Fruit fly (Drosophila melanogaster) whole organism, embryonic: ENCODE data around the gene CG33111.

ENCODE experiments used
- Atf-2 ChIP-seq: fragments of 200-800 bp; sonication (Bioruptor generic); optimal IDR thresholded peaks from 2 replicates; lab custom pipeline; 2016; ENCODE audit warnings: missing biosample characterization, missing genetic modification characterization
- B-H2 ChIP-seq: fragments of 200-800 bp; sonication (Bioruptor generic); optimal IDR thresholded peaks from 2 replicates; lab custom pipeline; 2018; ENCODE audit warnings: missing biosample characterization, mild to moderate bottlenecking, missing genetic modification characterization
- C15 ChIP-seq: fragments of 200-800 bp; sonication (Bioruptor generic); IDR thresholded peaks from 3 replicates; pipeline ENCODE4 v1.3.6; 2022; ENCODE audit warnings: missing biosample characterization, missing genetic modification characterization
- CG10543 ChIP-seq: fragments of 200-800 bp; sonication (Bioruptor generic); optimal IDR thresholded peaks from 3 replicates; lab custom pipeline; 2017; ENCODE audit warnings: missing biosample characterization, mild to moderate bottlenecking, missing genetic modification characterization, moderate library complexity
- CG13624 ChIP-seq: fragments of 200-800 bp; sonication (Bioruptor generic); optimal IDR thresholded peaks from 2 replicates; lab custom pipeline; 2016; ENCODE audit warnings: missing biosample characterization, missing genetic modification characterization
- CG14441 ChIP-seq: fragments of 200-800 bp; sonication (Bioruptor generic); IDR thresholded peaks from 2 replicates; pipeline ENCODE4 v1.3.6; 2022; ENCODE audit warnings: missing biosample characterization, missing genetic modification characterization
- CG18476 ChIP-seq: fragments of 200-800 bp; sonication (Bioruptor generic); optimal IDR thresholded peaks from 2 replicates; lab custom pipeline; 2016; ENCODE audit warnings: missing biosample characterization, mild to moderate bottlenecking, missing genetic modification characterization
- CG18619 ChIP-seq: fragments of 200-800 bp; sonication (Bioruptor generic); optimal IDR thresholded peaks from 3 replicates; lab custom pipeline; 2017; ENCODE audit warnings: missing biosample characterization, mild to moderate bottlenecking, missing genetic modification characterization
- CG2875 ChIP-seq: fragments of 200-800 bp; sonication (Bioruptor generic); optimal IDR thresholded peaks from 2 replicates; lab custom pipeline; 2017; ENCODE audit warnings: missing biosample characterization, mild to moderate bottlenecking, missing genetic modification characterization, missing genetic modification reagents
- CG31441 ChIP-seq: fragments of 200-800 bp; sonication (Bioruptor generic); IDR thresholded peaks from 2 replicates; pipeline ENCODE4 v1.3.6; 2022; ENCODE audit warnings: missing biosample characterization, missing genetic modification characterization
- CG3163 ChIP-seq: fragments of 200-800 bp; sonication (Bioruptor generic); optimal IDR thresholded peaks from 3 replicates; lab custom pipeline; 2016; ENCODE audit warnings: missing biosample characterization, missing genetic modification characterization
- CG33557 ChIP-seq: fragments of 200-800 bp; sonication (Bioruptor generic); optimal IDR thresholded peaks from 2 replicates; lab custom pipeline; 2019; ENCODE audit warnings: missing biosample characterization, mild to moderate bottlenecking, missing genetic modification characterization, moderate library complexity
- CG34422 ChIP-seq: fragments of 200-800 bp; sonication (Bioruptor generic); IDR thresholded peaks from 3 replicates; pipeline ENCODE4 v1.3.6; 2022; ENCODE audit warnings: missing biosample characterization, missing genetic modification characterization
- CG6689 ChIP-seq: fragments of 200-800 bp; sonication (Bioruptor generic); IDR thresholded peaks from 2 replicates; pipeline ENCODE4 v1.3.6; 2022; ENCODE audit warnings: missing biosample characterization, missing genetic modification characterization
- CG7786 ChIP-seq: fragments of 200-800 bp; sonication (Bioruptor generic); optimal IDR thresholded peaks from 2 replicates; lab custom pipeline; 2016; ENCODE audit warnings: missing biosample characterization, missing genetic modification characterization
- CG7987 ChIP-seq: fragments of 200-800 bp; sonication (Bioruptor generic); optimal IDR thresholded peaks from 2 replicates; lab custom pipeline; 2018; ENCODE audit warnings: missing biosample characterization, mild to moderate bottlenecking, missing genetic modification characterization, moderate library complexity
- CG8290 ChIP-seq, 3 experiments: fragments of 200-800 bp; sonication (Bioruptor generic); optimal IDR thresholded peaks; 2 replicates each; lab custom pipeline; 2016 to 2019; ENCODE audit warnings: missing biosample characterization in 3 of 3, missing genetic modification characterization in 3 of 3, mild to moderate bottlenecking in 2 of 3, moderate library complexity in 1 of 3
- CG8765 ChIP-seq: fragments of 200-800 bp; sonication (Bioruptor generic); IDR thresholded peaks from 2 replicates; pipeline ENCODE4 v1.3.6; 2022; ENCODE audit warnings: missing biosample characterization, missing genetic modification characterization
- CG8924 ChIP-seq: fragments of 200-800 bp; optimal IDR thresholded peaks from 3 replicates; lab custom pipeline; 2019; ENCODE audit warnings: missing biosample characterization, mild to moderate bottlenecking, missing genetic modification characterization, moderate library complexity
- CG9215 ChIP-seq: fragments of 200-800 bp; sonication (Bioruptor generic); IDR thresholded peaks from 2 replicates; pipeline ENCODE4 v1.3.6; 2022; ENCODE audit warnings: missing biosample characterization, missing genetic modification characterization
- CHES-1-like ChIP-seq: fragments of 200-800 bp; sonication (Bioruptor generic); optimal IDR thresholded peaks from 2 replicates; lab custom pipeline; 2016; ENCODE audit warnings: missing biosample characterization, missing genetic modification characterization
- CoRest ChIP-seq: fragments of 200-800 bp; sonication (Bioruptor generic); optimal IDR thresholded peaks from 3 replicates; lab custom pipeline; 2018; ENCODE audit warnings: missing biosample characterization, mild to moderate bottlenecking, missing genetic modification characterization, moderate library complexity
- D ChIP-seq, 2 experiments: fragments of 200-800 bp in 1 of 2; fragments of >200 bp in 1 of 2; sonication (Bioruptor generic) in 1 of 2; optimal IDR thresholded peaks; 2 replicates in 1 of 2; 3 replicates in 1 of 2; lab custom pipeline; 2017; ENCODE audit warnings: mild to moderate bottlenecking in 1 of 2, missing biosample characterization in 1 of 2, missing genetic modification characterization in 1 of 2, missing genetic modification reagents in 1 of 2
- Deaf1 ChIP-seq: fragments of 200-800 bp; optimal IDR thresholded peaks from 3 replicates; lab custom pipeline; 2019; ENCODE audit warnings: missing biosample characterization, mild to moderate bottlenecking, missing genetic modification characterization, moderate library complexity
- Doc2 ChIP-seq: fragments of 200-800 bp; sonication (Bioruptor generic); IDR thresholded peaks from 2 replicates; pipeline ENCODE4 v1.3.6; 2022; ENCODE audit warnings: missing biosample characterization, missing genetic modification characterization
- Ets65A ChIP-seq: fragments of 200-800 bp; sonication (Bioruptor generic); peaks from one replicate; lab custom pipeline; 2016; ENCODE audit warnings: missing biosample characterization, missing genetic modification characterization
- Gug ChIP-seq: fragments of 200-800 bp; sonication (Bioruptor generic); IDR thresholded peaks from 4 replicates; pipeline ENCODE4 v1.3.6; 2022; ENCODE audit warnings: missing biosample characterization, missing genetic modification characterization
- H2.0 ChIP-seq: fragments of 200-800 bp; sonication (Bioruptor generic); IDR thresholded peaks from 2 replicates; pipeline ENCODE4 v1.3.6; 2022; ENCODE audit warnings: missing biosample characterization, missing genetic modification characterization
- Jarid2 ChIP-seq: fragments of 200-800 bp; sonication (Bioruptor generic); optimal IDR thresholded peaks from 3 replicates; lab custom pipeline; 2017; ENCODE audit warnings: mild to moderate bottlenecking, missing biosample characterization, missing genetic modification reagents, missing genetic modification characterization
- Kr ChIP-seq: fragments of 200-800 bp; sonication (Bioruptor generic); optimal IDR thresholded peaks from 2 replicates; lab custom pipeline; 2017; ENCODE audit warnings: missing biosample characterization, mild to moderate bottlenecking, missing genetic modification characterization
- MTF-1 ChIP-seq: fragments of 200-800 bp; sonication (Bioruptor generic); optimal IDR thresholded peaks from 2 replicates; lab custom pipeline; 2018; ENCODE audit warnings: missing biosample characterization, mild to moderate bottlenecking, missing genetic modification characterization, borderline replicate concordance
- Opbp ChIP-seq: fragments of 200-800 bp; sonication (Bioruptor generic); IDR thresholded peaks from 3 replicates; pipeline ENCODE4 v1.3.6; 2022; ENCODE audit warnings: missing biosample characterization, missing genetic modification characterization; ENCODE audit not compliant: partially characterized antibody
- Ravus ChIP-seq: fragments of 200-800 bp; sonication (Bioruptor generic); IDR thresholded peaks from 2 replicates; pipeline ENCODE4 v1.3.6; 2022; ENCODE audit warnings: missing biosample characterization, missing genetic modification characterization
- al ChIP-seq: fragments of 200-800 bp; sonication (Bioruptor generic); IDR thresholded peaks from 2 replicates; pipeline ENCODE4 v1.3.6; 2022; ENCODE audit warnings: missing biosample characterization, missing genetic modification characterization
- ase ChIP-seq: fragments of 200-800 bp; sonication (Bioruptor generic); IDR thresholded peaks from 3 replicates; pipeline ENCODE4 v1.3.6; 2022; ENCODE audit warnings: missing biosample characterization, missing genetic modification characterization
- btn ChIP-seq: fragments of 200-800 bp; sonication (Bioruptor generic); optimal IDR thresholded peaks from 2 replicates; lab custom pipeline; 2016; ENCODE audit warnings: missing biosample characterization, missing genetic modification characterization
- dysf ChIP-seq: fragments of 200-800 bp; sonication (Bioruptor generic); IDR thresholded peaks from 3 replicates; pipeline ENCODE4 v1.3.6; 2022; ENCODE audit warnings: missing biosample characterization, missing genetic modification characterization
- ems ChIP-seq: fragments of 200-800 bp; sonication (Bioruptor generic); optimal IDR thresholded peaks from 3 replicates; lab custom pipeline; 2016; ENCODE audit warnings: missing biosample characterization, missing genetic modification characterization
- esg ChIP-seq: fragments of 200-800 bp; sonication (Bioruptor generic); conservative IDR thresholded peaks from 2 replicates; pipeline ENCODE4 v1.3.6; 2022; ENCODE audit warnings: missing biosample characterization, missing genetic modification characterization
- gsb ChIP-seq: fragments of 200-800 bp; sonication (Bioruptor generic); IDR thresholded peaks from 2 replicates; pipeline ENCODE4 v1.3.6; 2022; ENCODE audit warnings: missing biosample characterization, missing genetic modification characterization
- ind ChIP-seq: fragments of 200-800 bp; sonication (Bioruptor generic); optimal IDR thresholded peaks from 3 replicates; lab custom pipeline; 2016; ENCODE audit warnings: missing biosample characterization, missing genetic modification characterization
- jumu ChIP-seq: fragments of 200-800 bp; sonication (Bioruptor generic); optimal IDR thresholded peaks from 3 replicates; lab custom pipeline; 2016; ENCODE audit warnings: missing biosample characterization, missing genetic modification characterization
- luna ChIP-seq: fragments of 200-800 bp; sonication (Bioruptor generic); optimal IDR thresholded peaks from 2 replicates; lab custom pipeline; 2016; ENCODE audit warnings: missing biosample characterization, missing genetic modification characterization
- psq ChIP-seq: fragments of 200-800 bp; sonication (Bioruptor generic); optimal IDR thresholded peaks from 2 replicates; lab custom pipeline; 2017; ENCODE audit warnings: missing biosample characterization, missing genetic modification characterization
- ranshi ChIP-seq: fragments of 200-800 bp; sonication (Bioruptor generic); IDR thresholded peaks from 2 replicates; pipeline ENCODE4 v1.3.6; 2022; ENCODE audit warnings: missing biosample characterization, missing genetic modification characterization
- stwl ChIP-seq: fragments of 200-800 bp; sonication (Bioruptor generic); optimal IDR thresholded peaks from 3 replicates; lab custom pipeline; 2018; ENCODE audit warnings: missing biosample characterization, mild to moderate bottlenecking, missing genetic modification characterization, moderate library complexity
- unc-4 ChIP-seq: fragments of 200-800 bp; sonication (Bioruptor generic); IDR thresholded peaks from 2 replicates; pipeline ENCODE4 v1.3.6; 2022; ENCODE audit warnings: missing biosample characterization, missing genetic modification characterization; ENCODE audit not compliant: partially characterized antibody
- vfl ChIP-seq: fragments of 200-800 bp; sonication (Bioruptor generic); optimal IDR thresholded peaks from 2 replicates; lab custom pipeline; 2016; ENCODE audit warnings: missing biosample characterization, missing genetic modification characterization
- wor ChIP-seq: fragments of 200-800 bp; sonication (Bioruptor generic); IDR thresholded peaks from 2 replicates; pipeline ENCODE4 v1.3.6; 2022; ENCODE audit warnings: missing biosample characterization, missing genetic modification characterization
- zfh2 ChIP-seq: fragments of 200-800 bp; sonication (Bioruptor generic); optimal IDR thresholded peaks from 2 replicates; lab custom pipeline; 2016; ENCODE audit warnings: missing biosample characterization, missing genetic modification characterization

CG33111 gene

DNA sequence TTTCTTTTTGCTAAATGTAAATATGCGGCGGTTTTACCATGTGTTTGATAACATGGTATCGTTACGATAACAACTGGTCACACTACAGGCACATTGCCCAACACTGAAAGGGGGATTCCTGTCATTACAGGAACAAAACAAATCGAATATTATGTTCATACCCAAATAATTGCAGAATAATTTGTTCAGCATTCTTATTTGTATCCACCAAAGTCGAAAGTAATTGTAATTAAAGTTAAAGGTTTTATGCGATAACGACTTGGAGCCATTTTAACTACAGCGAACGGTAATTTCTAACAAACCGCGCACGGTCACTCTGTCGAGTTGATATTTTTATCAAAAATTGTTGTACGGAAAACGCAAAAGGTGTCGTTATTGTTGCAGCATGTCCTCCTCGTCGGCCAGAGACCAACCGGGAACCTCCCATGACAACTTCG is 51.6 kb downstream of the CG33111 start, which contains the start of the genes CG10214 and CG10375 (continued):
- TF ChIP-seq H2.0 = peak; percentile 55
- peak; percentile 72 for TF ChIP-seq CG8924
- TF ChIP-seq CG8765 (GFP tag; lab: Robert Waterston, UW) = 0 out of 2 replicates have a peak, but pooled peaks have one; percentile 29
- peak; percentile 53 for TF ChIP-seq B-H2 (GFP tag; lab: Kevin White, UChicago)
- TF ChIP-seq dysf (GFP tag; lab: Robert Waterston, UW) = peak; percentile 64
- TF ChIP-seq CG33557 (GFP tag; lab: Kevin White, UChicago) = peak; percentile 49
- peak; percentile 58 for TF ChIP-seq psq (GFP tag; lab: Kevin White, UChicago)
- peak; percentile 84 for TF ChIP-seq jumu (GFP tag; lab: Kevin White, UChicago)
- TF ChIP-seq Atf-2 (GFP tag; lab: Kevin White, UChicago) = peak; percentile 10
- 0 out of 3 replicates have a peak, but pooled peaks have one; percentile 11 for TF ChIP-seq ase (GFP tag; lab: Robert Waterston, UW)
- TF ChIP-seq CoRest (tag; lab: Kevin White, UChicago) = peak; percentile 70
- TF ChIP-seq CG7987 (GFP tag; lab: Kevin White, UChicago) = peak; percentile 64
- peak; percentile 90 for TF ChIP-seq CHES-1-like (GFP tag; lab: Kevin White, UChicago)
- TF ChIP-seq CG14441 (GFP tag; lab: Robert Waterston, UW) = peak; percentile 68
- peak; percentile 18 for TF ChIP-seq luna (GFP tag; lab: Kevin White, UChicago)
- TF ChIP-seq CG3163 (GFP tag; lab: Kevin White, UChicago) = peak; percentile 47
- peak; percentile 7; the same call in 1 of the 3 replicates for TF ChIP-seq Opbp
- TF ChIP-seq zfh2 (GFP tag; lab: Kevin White, UChicago) = peak; percentile 82
- peak; percentile 44; the same call in 1 of the 2 replicates for TF ChIP-seq wor (GFP tag; lab: Robert Waterston, UW)
- peak; percentile 88 for TF ChIP-seq stwl (tag; lab: Kevin White, UChicago)
- TF ChIP-seq C15 (GFP tag; lab: Robert Waterston, UW) = no peak
- no peak for TF ChIP-seq D (optimal IDR thresholded peaks at IDR 0.05; lab: Kevin White, UChicago)
- TF ChIP-seq D (GFP tag; optimal IDR thresholded peaks at IDR 0.05; lab: Kevin White, UChicago) = no peak
- peak; percentile 50 for TF ChIP-seq btn (GFP tag; lab: Kevin White, UChicago)
- peak; percentile 46 for TF ChIP-seq CG18476 (GFP tag; lab: Kevin White, UChicago)
- peak; percentile 81 for TF ChIP-seq CG7786
- peak; percentile 43 for TF ChIP-seq CG2875 (GFP tag; lab: Kevin White, UChicago)
- TF ChIP-seq vfl (GFP tag; lab: Kevin White, UChicago) = peak; percentile 69
- TF ChIP-seq CG34422 (GFP tag; lab: Robert Waterston, UW) = peak; percentile 34; the same call in 1 of the 3 replicates
- no peak for TF ChIP-seq MTF-1 (GFP tag; lab: Kevin White, UChicago)
- TF ChIP-seq ranshi (GFP tag; lab: Robert Waterston, UW) = peak; percentile 36; the same call in 1 of the 2 replicates
- 0 out of 2 replicates have a peak, but pooled peaks have one; percentile 35 for TF ChIP-seq esg
- TF ChIP-seq ind (GFP tag; lab: Kevin White, UChicago) = peak; percentile 80
- TF ChIP-seq Ravus = no peak
- peak; percentile 97 for TF ChIP-seq Ets65A
- peak; percentile 25 for TF ChIP-seq CG10543
- TF ChIP-seq gsb (GFP tag; lab: Robert Waterston, UW) = no peak
- no peak for TF ChIP-seq Kr (GFP tag; lab: Kevin White, UChicago)
- no peak for TF ChIP-seq Doc2 (GFP tag; lab: Robert Waterston, UW)
- peak; percentile 89 for TF ChIP-seq CG13624 (GFP tag; lab: Kevin White, UChicago)
- peak; percentile 57; the same call in 1 of the 2 replicates for TF ChIP-seq CG9215 (GFP tag; lab: Robert Waterston, UW)
- TF ChIP-seq CG18619 (GFP tag; lab: Kevin White, UChicago) = peak; percentile 53
- peak; percentile 63 for TF ChIP-seq CG6689
- TF ChIP-seq Deaf1 = no peak
- TF ChIP-seq Gug (GFP tag; lab: Robert Waterston, UW) = peak; percentile 30; the same call in 1 of the 4 replicates
- no peak; the same call in none of the 2 replicates for TF ChIP-seq CG31441 (GFP tag; lab: Robert Waterston, UW)
- peak; percentile 58; the same call in 1 of the 2 replicates for TF ChIP-seq unc-4 (GFP tag; lab: Robert Waterston, UW)
- no peak for TF ChIP-seq Jarid2 (GFP tag; lab: Kevin White, UChicago)
- TF ChIP-seq al (GFP tag; lab: Robert Waterston, UW) = peak; percentile 50
- TF ChIP-seq ems = peak; percentile 84
- TF ChIP-seq CG8290 (GFP tag; optimal IDR thresholded peaks at IDR 0.05; lab: Kevin White, UChicago) = peak; percentile 85
- TF ChIP-seq CG8290 (tag; optimal IDR thresholded peaks at IDR 0.05; lab: Kevin White, UChicago) = peak; percentile 57 to 92
